In the genomic region with DNA sequence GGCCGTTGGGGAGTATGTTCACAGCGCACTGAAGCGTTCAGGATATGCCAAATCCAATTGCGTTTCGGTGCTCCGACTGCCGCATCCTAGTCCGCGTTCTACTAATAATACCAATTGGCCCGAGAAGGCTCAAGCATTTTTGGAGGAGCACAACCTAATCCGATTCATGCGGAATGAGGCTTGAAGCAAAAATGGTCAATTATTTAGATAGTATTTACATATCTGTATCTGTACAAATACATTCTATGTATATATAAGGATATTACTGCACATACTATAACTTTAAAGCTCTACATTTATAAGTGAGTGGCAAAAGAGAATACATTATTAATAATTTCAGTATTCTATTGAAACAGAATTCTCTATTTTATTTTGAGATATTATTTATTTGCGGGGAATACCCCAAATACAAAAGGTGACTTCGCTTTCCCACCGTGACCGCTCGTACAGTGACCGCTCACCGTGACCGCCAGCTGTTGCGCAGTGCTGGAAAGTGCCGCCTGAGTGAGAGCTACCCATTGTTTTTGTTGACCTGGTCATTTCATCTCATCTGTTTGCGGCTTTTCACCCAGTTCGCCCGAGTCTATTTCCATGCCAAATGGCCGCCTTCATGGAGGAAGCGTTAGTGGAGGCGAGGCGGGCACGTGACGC, we compare ENCODE assay signal across 1 fruit fly cellular context.
TF ChIP-seq lines count a peak whose summit lies in the region.

TSS of gene CG5292 (plus strand) at position 486 of the 651 bp plus-strand sequence.

TF ChIP-seq in whole organism, embryonic, 481 proteins besides CTCF, POLR2A, EP300 and RAD21 (continued from another document and continues in another):
- no peak; the same call in 2 of the 3 replicates for TF ChIP-seq zen2 (GFP tag; IDR thresholded peaks at IDR 0.05; lab: Robert Waterston, UW; ENCODE audit: partially characterized antibody)
- TF ChIP-seq NfI (GFP tag; optimal IDR thresholded peaks at IDR 0.05; lab: Kevin White, UChicago), result peak; percentile 55
- peak; percentile 35 for TF ChIP-seq Sin3A (optimal IDR thresholded peaks at IDR 0.05; lab: Kevin White, UChicago)
- peak; percentile 37 for TF ChIP-seq dmrt11E (tag; optimal IDR thresholded peaks at IDR 0.05; lab: Kevin White, UChicago)
- TF ChIP-seq corto (GFP tag; optimal IDR thresholded peaks at IDR 0.05; lab: Kevin White, UChicago), result no peak
- TF ChIP-seq vnd (GFP tag; IDR thresholded peaks at IDR 0.05; lab: Robert Waterston, UW; ENCODE audit: partially characterized antibody), result no peak
- no peak for TF ChIP-seq CG6175 (GFP tag; IDR thresholded peaks at IDR 0.05; lab: Robert Waterston, UW)
- peak; percentile 79; the same call in 2 of the 3 replicates for TF ChIP-seq CG34422 (GFP tag; IDR thresholded peaks at IDR 0.05; lab: Robert Waterston, UW)
- peak; percentile 93 for TF ChIP-seq sens (GFP tag; lab: Kevin White, UChicago)
- TF ChIP-seq CG3726 (GFP tag; IDR thresholded peaks at IDR 0.05; lab: Robert Waterston, UW), result 0 out of 3 replicates have a peak, but pooled peaks have one; percentile 28
- 0 out of 3 replicates have a peak, but pooled peaks have one; percentile 29 for TF ChIP-seq CG14050 (GFP tag; IDR thresholded peaks at IDR 0.05; lab: Robert Waterston, UW)
- no peak for TF ChIP-seq z (GFP tag; IDR thresholded peaks at IDR 0.05; lab: Robert Waterston, UW)
- peak; percentile 65 for TF ChIP-seq E2f2 (GFP tag; IDR thresholded peaks at IDR 0.05; lab: Robert Waterston, UW)
- 0 out of 3 replicates have a peak, but pooled peaks have one; percentile 36 for TF ChIP-seq ken (GFP tag; IDR thresholded peaks at IDR 0.05; lab: Robert Waterston, UW)
- TF ChIP-seq CG3163 (GFP tag; optimal IDR thresholded peaks at IDR 0.05; lab: Kevin White, UChicago), result no peak
- peak; percentile 49 for TF ChIP-seq CG2116 (GFP tag; optimal IDR thresholded peaks at IDR 0.05; lab: Kevin White, UChicago)
- TF ChIP-seq CG3838 (GFP tag; optimal IDR thresholded peaks at IDR 0.05; lab: Kevin White, UChicago), result no peak
- peak; percentile 75 for TF ChIP-seq CG2712 (tag; optimal IDR thresholded peaks at IDR 0.05; lab: Kevin White, UChicago)
- no peak; the same call in 2 of the 3 replicates for TF ChIP-seq sr (GFP tag; IDR thresholded peaks at IDR 0.05; lab: Robert Waterston, UW)
- peak; percentile 42; the same call in 1 of the 2 replicates for TF ChIP-seq lmd (GFP tag; IDR thresholded peaks at IDR 0.05; lab: Robert Waterston, UW)
- peak; percentile 51 for TF ChIP-seq CG4328 (GFP tag; optimal IDR thresholded peaks at IDR 0.05; lab: Kevin White, UChicago)
- peak; percentile 58 for TF ChIP-seq stc (GFP tag; IDR thresholded peaks at IDR 0.05; lab: Robert Waterston, UW)
- TF ChIP-seq CG4282 (GFP tag; optimal IDR thresholded peaks at IDR 0.05; lab: Kevin White, UChicago), result no peak
- peak; percentile 72 for TF ChIP-seq CG2120 (GFP tag; optimal IDR thresholded peaks at IDR 0.05; lab: Kevin White, UChicago)
- no peak for TF ChIP-seq dimm (GFP tag; IDR thresholded peaks at IDR 0.05; lab: Robert Waterston, UW)
- TF ChIP-seq ewg (GFP tag; optimal IDR thresholded peaks at IDR 0.05; lab: Kevin White, UChicago), result peak; percentile 16
- peak; percentile 8 for TF ChIP-seq CG9437 (GFP tag; optimal IDR thresholded peaks at IDR 0.05; lab: Kevin White, UChicago)
- peak; percentile 66 for TF ChIP-seq CG13424 (tag; optimal IDR thresholded peaks at IDR 0.05; lab: Kevin White, UChicago)
- TF ChIP-seq CG31365 (tag; optimal IDR thresholded peaks at IDR 0.05; lab: Kevin White, UChicago), result no peak
- TF ChIP-seq usp (GFP tag; optimal IDR thresholded peaks at IDR 0.05; lab: Kevin White, UChicago), result no peak
- TF ChIP-seq CG12104 (GFP tag; optimal IDR thresholded peaks at IDR 0.05; lab: Kevin White, UChicago), result no peak
- no peak for TF ChIP-seq CG12299 (tag; optimal IDR thresholded peaks at IDR 0.05; lab: Kevin White, UChicago)
- no peak for TF ChIP-seq CG18764 (GFP tag; optimal IDR thresholded peaks at IDR 0.05; lab: Kevin White, UChicago)
- TF ChIP-seq Hr51 (GFP tag; optimal IDR thresholded peaks at IDR 0.05; lab: Kevin White, UChicago), result peak; percentile 44 to 59
- TF ChIP-seq Atf3 (GFP tag; optimal IDR thresholded peaks at IDR 0.05; lab: Kevin White, UChicago), result no peak
- peak; percentile 60; the same call in 2 of the 3 replicates for TF ChIP-seq dysf (GFP tag; IDR thresholded peaks at IDR 0.05; lab: Robert Waterston, UW)
- TF ChIP-seq Stat92E (GFP tag; optimal IDR thresholded peaks at IDR 0.05; lab: Kevin White, UChicago), result no peak
- TF ChIP-seq gce (GFP tag; IDR thresholded peaks at IDR 0.05; lab: Robert Waterston, UW), result no peak
- peak; percentile 50 for TF ChIP-seq pho (GFP tag; optimal IDR thresholded peaks at IDR 0.05; lab: Kevin White, UChicago)
- TF ChIP-seq CG4730 (GFP tag; IDR thresholded peaks at IDR 0.05; lab: Robert Waterston, UW), result no peak
- no peak; the same call in 1 of the 2 replicates for TF ChIP-seq CG4360 (GFP tag; IDR thresholded peaks at IDR 0.05; lab: Robert Waterston, UW)
- no peak for TF ChIP-seq chinmo (GFP tag; IDR thresholded peaks at IDR 0.05; lab: Robert Waterston, UW; ENCODE audit: partially characterized antibody)
- TF ChIP-seq CG12219 (GFP tag; optimal IDR thresholded peaks at IDR 0.05; lab: Kevin White, UChicago), result no peak
- TF ChIP-seq Jarid2 (GFP tag; optimal IDR thresholded peaks at IDR 0.05; lab: Kevin White, UChicago), result no peak
- peak; percentile 58 for TF ChIP-seq CG17328 (GFP tag; IDR thresholded peaks at IDR 0.05; lab: Robert Waterston, UW)
- no peak for TF ChIP-seq nom (GFP tag; optimal IDR thresholded peaks at IDR 0.05; lab: Kevin White, UChicago)
- peak; percentile 52 for TF ChIP-seq onecut (GFP tag; IDR thresholded peaks at IDR 0.05; lab: Robert Waterston, UW)
- TF ChIP-seq CG12071 (GFP tag; optimal IDR thresholded peaks at IDR 0.05; lab: Kevin White, UChicago), result no peak
- TF ChIP-seq Max (GFP tag; optimal IDR thresholded peaks at IDR 0.05; lab: Kevin White, UChicago), result peak; percentile 42
- TF ChIP-seq lbe (GFP tag; optimal IDR thresholded peaks at IDR 0.05; lab: Kevin White, UChicago), result no peak
- TF ChIP-seq CG3847 (GFP tag; IDR thresholded peaks at IDR 0.05; lab: Robert Waterston, UW), result peak; percentile 82
- TF ChIP-seq CG2129 (GFP tag; IDR thresholded peaks at IDR 0.05; lab: Robert Waterston, UW; ENCODE audit: partially characterized antibody), result no peak
- TF ChIP-seq tx (GFP tag; optimal IDR thresholded peaks at IDR 0.05; lab: Kevin White, UChicago), result no peak
- no peak for TF ChIP-seq luna (GFP tag; optimal IDR thresholded peaks at IDR 0.05; lab: Kevin White, UChicago)
- no peak for TF ChIP-seq grn (GFP tag; optimal IDR thresholded peaks at IDR 0.05; lab: Kevin White, UChicago)
- no peak for TF ChIP-seq sim (GFP tag; IDR thresholded peaks at IDR 0.05; lab: Robert Waterston, UW)
- no peak for TF ChIP-seq CG2202 (tag; optimal IDR thresholded peaks at IDR 0.05; lab: Kevin White, UChicago)
- no peak for TF ChIP-seq CG7357 (GFP tag; IDR thresholded peaks at IDR 0.05; lab: Robert Waterston, UW)
- peak; percentile 26 for TF ChIP-seq CG1602 (GFP tag; optimal IDR thresholded peaks at IDR 0.05; lab: Kevin White, UChicago)
- no peak for TF ChIP-seq jing (GFP tag; optimal IDR thresholded peaks at IDR 0.05; lab: Kevin White, UChicago)
- no peak for TF ChIP-seq CG17385 (GFP tag; optimal IDR thresholded peaks at IDR 0.05; lab: Kevin White, UChicago)
- TF ChIP-seq pnt (GFP tag; optimal IDR thresholded peaks at IDR 0.05; lab: Kevin White, UChicago), result no peak
- TF ChIP-seq CG5245 (GFP tag; optimal IDR thresholded peaks at IDR 0.05; lab: Kevin White, UChicago), result no peak
- TF ChIP-seq CG12942 (GFP tag; optimal IDR thresholded peaks at IDR 0.05; lab: Kevin White, UChicago), result peak; percentile 52
- no peak for TF ChIP-seq sens-2 (GFP tag; IDR thresholded peaks at IDR 0.05; lab: Robert Waterston, UW)
- peak; percentile 52 for TF ChIP-seq chn (GFP tag; optimal IDR thresholded peaks at IDR 0.05; lab: Kevin White, UChicago)
- peak; percentile 32; the same call in 1 of the 2 replicates for TF ChIP-seq rib (GFP tag; IDR thresholded peaks at IDR 0.05; lab: Robert Waterston, UW)
- TF ChIP-seq jumu (GFP tag; optimal IDR thresholded peaks at IDR 0.05; lab: Kevin White, UChicago), result no peak
- peak; percentile 0 for TF ChIP-seq repo (GFP tag; optimal IDR thresholded peaks at IDR 0.05; lab: Kevin White, UChicago)
- TF ChIP-seq tup (GFP tag; optimal IDR thresholded peaks at IDR 0.05; lab: Kevin White, UChicago), result peak; percentile 32
- peak; percentile 62 for TF ChIP-seq bbx (GFP tag; IDR thresholded peaks at IDR 0.05; lab: Robert Waterston, UW; ENCODE audit: partially characterized antibody)
- peak; percentile 34; the same call in 1 of the 2 replicates for TF ChIP-seq seq (GFP tag; IDR thresholded peaks at IDR 0.05; lab: Robert Waterston, UW)
- TF ChIP-seq CG14710 (tag; optimal IDR thresholded peaks at IDR 0.05; lab: Kevin White, UChicago), result peak; percentile 80
- TF ChIP-seq CG17568 (GFP tag; optimal IDR thresholded peaks at IDR 0.05; lab: Kevin White, UChicago), result no peak
- TF ChIP-seq gcm2 (GFP tag; optimal IDR thresholded peaks at IDR 0.05; lab: Kevin White, UChicago), result peak; percentile 12
- TF ChIP-seq chm (GFP tag; IDR thresholded peaks at IDR 0.05; lab: Robert Waterston, UW), result 0 out of 2 replicates have a peak, but pooled peaks have one; percentile 8
- TF ChIP-seq CG17912 (GFP tag; optimal IDR thresholded peaks at IDR 0.05; lab: Kevin White, UChicago), result peak; percentile 3
- no peak for TF ChIP-seq CG9876 (GFP tag; optimal IDR thresholded peaks at IDR 0.05; lab: Kevin White, UChicago)
- TF ChIP-seq Fer2 (tag; optimal IDR thresholded peaks at IDR 0.05; lab: Kevin White, UChicago), result peak; percentile 19
- peak; percentile 64 for TF ChIP-seq Xbp1 (GFP tag; optimal IDR thresholded peaks at IDR 0.05; lab: Kevin White, UChicago)
- TF ChIP-seq tap (tag; optimal IDR thresholded peaks at IDR 0.05; lab: Kevin White, UChicago), result no peak
- TF ChIP-seq CG11695 (GFP tag; IDR thresholded peaks at IDR 0.05; lab: Robert Waterston, UW), result 0 out of 3 replicates have a peak, but pooled peaks have one; percentile 33
- TF ChIP-seq oc (tag; optimal IDR thresholded peaks at IDR 0.05; lab: Kevin White, UChicago), result no peak
- TF ChIP-seq CG16779 (GFP tag; IDR thresholded peaks at IDR 0.05; lab: Robert Waterston, UW), result no peak
- peak; percentile 20 for TF ChIP-seq disco-r (GFP tag; optimal IDR thresholded peaks at IDR 0.05; lab: Kevin White, UChicago)
- TF ChIP-seq ttk (GFP tag; IDR thresholded peaks at IDR 0.05; lab: Robert Waterston, UW), result peak; percentile 35
- no peak for TF ChIP-seq fd64A (GFP tag; optimal IDR thresholded peaks at IDR 0.05; lab: Kevin White, UChicago)
- peak; percentile 23; the same call in 1 of the 2 replicates for TF ChIP-seq sisA (GFP tag; IDR thresholded peaks at IDR 0.05; lab: Robert Waterston, UW)
- peak; percentile 78 for TF ChIP-seq dm (GFP tag; optimal IDR thresholded peaks at IDR 0.05; lab: Kevin White, UChicago)
- TF ChIP-seq ac (GFP tag; optimal IDR thresholded peaks at IDR 0.05; lab: Kevin White, UChicago), result no peak
- peak; percentile 73 for TF ChIP-seq CG10366 (GFP tag; IDR thresholded peaks at IDR 0.05; lab: Robert Waterston, UW)
- TF ChIP-seq Poxn (GFP tag; IDR thresholded peaks at IDR 0.05; lab: Robert Waterston, UW), result no peak
- no peak for TF ChIP-seq Dip2 (GFP tag; IDR thresholded peaks at IDR 0.05; lab: Robert Waterston, UW)
- TF ChIP-seq CG3065 (GFP tag; optimal IDR thresholded peaks at IDR 0.05; lab: Kevin White, UChicago), result no peak
- peak; percentile 36 for TF ChIP-seq CG7556 (GFP tag; optimal IDR thresholded peaks at IDR 0.05; lab: Kevin White, UChicago)
- peak; percentile 45 for TF ChIP-seq CG2875 (GFP tag; optimal IDR thresholded peaks at IDR 0.05; lab: Kevin White, UChicago)
- peak; percentile 39; the same call in 1 of the 3 replicates for TF ChIP-seq Doc3 (GFP tag; IDR thresholded peaks at IDR 0.05; lab: Robert Waterston, UW; ENCODE audit: partially characterized antibody)
- TF ChIP-seq Med (GFP tag; lab: Kevin White, UChicago), result peak; percentile 91
- peak; percentile 38 for TF ChIP-seq CG8388 (GFP tag; optimal IDR thresholded peaks at IDR 0.05; lab: Kevin White, UChicago)
- no peak for TF ChIP-seq Gsc (GFP tag; IDR thresholded peaks at IDR 0.05; lab: Robert Waterston, UW)
- peak; percentile 67 for TF ChIP-seq lab (GFP tag; optimal IDR thresholded peaks at IDR 0.05; lab: Kevin White, UChicago)
- TF ChIP-seq stwl (tag; optimal IDR thresholded peaks at IDR 0.05; lab: Kevin White, UChicago), result peak; percentile 80
- no peak for TF ChIP-seq CG4707 (GFP tag; optimal IDR thresholded peaks at IDR 0.05; lab: Kevin White, UChicago)
- peak; percentile 75 for TF ChIP-seq D19B (GFP tag; optimal IDR thresholded peaks at IDR 0.05; lab: Kevin White, UChicago)
- no peak for TF ChIP-seq CG7963 (GFP tag; IDR thresholded peaks at IDR 0.05; lab: Robert Waterston, UW; ENCODE audit: partially characterized antibody)
- no peak for TF ChIP-seq zf30C (GFP tag; optimal IDR thresholded peaks at IDR 0.05; lab: Kevin White, UChicago)
- TF ChIP-seq Rfx (GFP tag; IDR thresholded peaks at IDR 0.05; lab: Robert Waterston, UW), result peak; percentile 79
- peak in 1 of 2 experiments; percentile 28 for TF ChIP-seq Pdp1 (GFP tag; optimal IDR thresholded peaks at IDR 0.05; lab: Kevin White, UChicago)
- peak; percentile 56 for TF ChIP-seq phol (tag; optimal IDR thresholded peaks at IDR 0.05; lab: Kevin White, UChicago)
- no peak for TF ChIP-seq CG10543 (GFP tag; optimal IDR thresholded peaks at IDR 0.05; lab: Kevin White, UChicago)
- peak; percentile 67 for TF ChIP-seq CG17829 (tag; optimal IDR thresholded peaks at IDR 0.05; lab: Kevin White, UChicago)
- TF ChIP-seq bowl (GFP tag; IDR thresholded peaks at IDR 0.05; lab: Robert Waterston, UW), result no peak
- no peak for TF ChIP-seq org-1 (GFP tag; optimal IDR thresholded peaks at IDR 0.05; lab: Kevin White, UChicago)
- peak; percentile 99 for TF ChIP-seq CG3995 (GFP tag; optimal IDR thresholded peaks at IDR 0.05; lab: Kevin White, UChicago)
- peak; percentile 60 for TF ChIP-seq Hsf (GFP tag; optimal IDR thresholded peaks at IDR 0.05; lab: Kevin White, UChicago)
- TF ChIP-seq CG8765 (GFP tag; IDR thresholded peaks at IDR 0.05; lab: Robert Waterston, UW), result no peak
- TF ChIP-seq CG42726 (GFP tag; IDR thresholded peaks at IDR 0.05; lab: Robert Waterston, UW; ENCODE audit: partially characterized antibody), result peak; percentile 44
- no peak for TF ChIP-seq CG8281 (tag; optimal IDR thresholded peaks at IDR 0.05; lab: Kevin White, UChicago)
- no peak for TF ChIP-seq ato (GFP tag; IDR thresholded peaks at IDR 0.05; lab: Robert Waterston, UW; ENCODE audit: partially characterized antibody)
- no peak for TF ChIP-seq CG15073 (GFP tag; optimal IDR thresholded peaks at IDR 0.05; lab: Kevin White, UChicago)
- peak; percentile 15 for TF ChIP-seq CG10462 (GFP tag; optimal IDR thresholded peaks at IDR 0.05; lab: Kevin White, UChicago)
- TF ChIP-seq shn (GFP tag; optimal IDR thresholded peaks at IDR 0.05; lab: Kevin White, UChicago), result no peak
- no peak for TF ChIP-seq pita (GFP tag; optimal IDR thresholded peaks at IDR 0.05; lab: Kevin White, UChicago)
